Fruit fly (Drosophila melanogaster): ENCODE measurements around the gene CG34456.

Gene CG34456

DNA sequence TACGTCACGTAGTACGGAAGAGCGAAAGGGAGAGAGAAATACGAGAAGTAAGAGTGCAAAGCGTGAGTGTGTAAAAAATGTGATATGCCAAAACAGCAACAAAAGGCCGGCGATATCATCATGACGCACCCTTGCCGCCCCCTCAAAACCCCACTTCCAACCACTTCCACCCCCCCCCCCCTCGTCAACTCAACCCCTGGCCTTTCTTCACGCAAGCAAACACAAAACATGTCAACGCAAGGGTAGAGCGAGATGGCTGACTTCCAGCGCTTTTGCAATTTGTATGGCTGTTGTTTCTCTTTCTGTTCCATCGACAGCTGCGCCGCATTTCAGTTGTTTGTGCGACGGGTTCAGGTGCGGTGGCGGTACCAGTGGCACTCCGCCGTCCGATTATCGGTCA is 26.2 kb upstream of the CG34456 start (continued):
- TF ChIP-seq CG18476 (GFP tag; optimal IDR thresholded peaks at IDR 0.05) = no peak
- TF ChIP-seq CG14667 (GFP tag; IDR thresholded peaks at IDR 0.05) = no peak
- peak; percentile 65 for TF ChIP-seq sug (tag; optimal IDR thresholded peaks at IDR 0.05)
- TF ChIP-seq fd64A (GFP tag; optimal IDR thresholded peaks at IDR 0.05) = no peak
- TF ChIP-seq CG2202 (tag; optimal IDR thresholded peaks at IDR 0.05) = no peak
- no peak for TF ChIP-seq CG3163 (GFP tag; optimal IDR thresholded peaks at IDR 0.05)
- TF ChIP-seq grau (tag; optimal IDR thresholded peaks at IDR 0.05) = no peak
- no peak for TF ChIP-seq salm (tag; optimal IDR thresholded peaks at IDR 0.05)
- no peak for TF ChIP-seq Scr (GFP tag; IDR thresholded peaks at IDR 0.05; ENCODE audit: partially characterized antibody)
- TF ChIP-seq Usf (GFP tag; optimal IDR thresholded peaks at IDR 0.05) = no peak
- peak; percentile 47 for TF ChIP-seq CG9437 (GFP tag; optimal IDR thresholded peaks at IDR 0.05)
- TF ChIP-seq CG9609 (GFP tag; optimal IDR thresholded peaks at IDR 0.05) = no peak
- no peak for TF ChIP-seq CG3065 (GFP tag; optimal IDR thresholded peaks at IDR 0.05)
- TF ChIP-seq Dref (GFP tag; IDR thresholded peaks at IDR 0.05) = no peak
- no peak for TF ChIP-seq CG31365 (tag; optimal IDR thresholded peaks at IDR 0.05)
- peak; percentile 34; the same call in 1 of the 2 replicates for TF ChIP-seq Atf6 (GFP tag; IDR thresholded peaks at IDR 0.05)
- no peak for TF ChIP-seq gfzf (GFP tag; optimal IDR thresholded peaks at IDR 0.05)
- no peak for TF ChIP-seq PHDP (tag; optimal IDR thresholded peaks at IDR 0.05)
- no peak for TF ChIP-seq CG5180 (GFP tag; optimal IDR thresholded peaks at IDR 0.05)
- TF ChIP-seq CG4404 (GFP tag; IDR thresholded peaks at IDR 0.05) = no peak
- TF ChIP-seq CG17912 (GFP tag; optimal IDR thresholded peaks at IDR 0.05) = no peak
- no peak for TF ChIP-seq ara (GFP tag; IDR thresholded peaks at IDR 0.05)
- no peak for TF ChIP-seq CG11504 (tag; optimal IDR thresholded peaks at IDR 0.05)
- no peak for TF ChIP-seq CG15011 (GFP tag; optimal IDR thresholded peaks at IDR 0.05)
- TF ChIP-seq CG8388 (GFP tag; optimal IDR thresholded peaks at IDR 0.05) = no peak
- no peak for TF ChIP-seq pho (GFP tag; optimal IDR thresholded peaks at IDR 0.05)
- TF ChIP-seq CG1832 (GFP tag; optimal IDR thresholded peaks at IDR 0.05) = peak; percentile 40
- TF ChIP-seq CG15269 (tag; optimal IDR thresholded peaks at IDR 0.05) = no peak
- TF ChIP-seq CG2712 (tag; optimal IDR thresholded peaks at IDR 0.05) = no peak
- TF ChIP-seq CG2678 (tag; optimal IDR thresholded peaks at IDR 0.05) = no peak
- peak; percentile 1 for TF ChIP-seq Blimp-1 (GFP tag; optimal IDR thresholded peaks at IDR 0.05)
- TF ChIP-seq trh (GFP tag; optimal IDR thresholded peaks at IDR 0.05) = no peak
- TF ChIP-seq CG17829 (tag; optimal IDR thresholded peaks at IDR 0.05) = no peak
- no peak for TF ChIP-seq az2 (GFP tag; optimal IDR thresholded peaks at IDR 0.05)
- no peak for TF ChIP-seq NC2α (GFP tag; optimal IDR thresholded peaks at IDR 0.05)
- TF ChIP-seq Rx (GFP tag; IDR thresholded peaks at IDR 0.05) = no peak
- TF ChIP-seq CG7372 (GFP tag; IDR thresholded peaks at IDR 0.05) = peak; percentile 52; the same call in 1 of the 2 replicates
- no peak for TF ChIP-seq CG11723 (GFP tag; optimal IDR thresholded peaks at IDR 0.05)
- TF ChIP-seq pnt (GFP tag; optimal IDR thresholded peaks at IDR 0.05) = no peak
- peak; percentile 14 for TF ChIP-seq HmgZ (tag; optimal IDR thresholded peaks at IDR 0.05)
- no peak for TF ChIP-seq eyg (GFP tag; optimal IDR thresholded peaks at IDR 0.05)
- TF ChIP-seq CG12391 (tag; optimal IDR thresholded peaks at IDR 0.05) = no peak
- no peak for TF ChIP-seq sens (GFP tag)
- no peak for TF ChIP-seq stwl (tag; optimal IDR thresholded peaks at IDR 0.05)
- 0 out of 3 replicates have a peak, but pooled peaks have one; percentile 32 for TF ChIP-seq ci (GFP tag; IDR thresholded peaks at IDR 0.05)
- TF ChIP-seq kni (GFP tag; optimal IDR thresholded peaks at IDR 0.05) = peak; percentile 47
- peak; percentile 44 for TF ChIP-seq CG10321 (GFP tag; IDR thresholded peaks at IDR 0.05)
- TF ChIP-seq HmgD (GFP tag; optimal IDR thresholded peaks at IDR 0.05) = no peak
- TF ChIP-seq CG6272 (GFP tag; IDR thresholded peaks at IDR 0.05) = no peak
- no peak for TF ChIP-seq Mrtf (GFP tag; IDR thresholded peaks at IDR 0.05)
- no peak for TF ChIP-seq ro (GFP tag; IDR thresholded peaks at IDR 0.05)
- no peak for TF ChIP-seq CG15601 (tag; optimal IDR thresholded peaks at IDR 0.05)

Data from whole organism, embryonic.